Fruit fly (Drosophila melanogaster): Measurements from ENCODE around the gene CG9922.

The CG9922 gene

DNA sequence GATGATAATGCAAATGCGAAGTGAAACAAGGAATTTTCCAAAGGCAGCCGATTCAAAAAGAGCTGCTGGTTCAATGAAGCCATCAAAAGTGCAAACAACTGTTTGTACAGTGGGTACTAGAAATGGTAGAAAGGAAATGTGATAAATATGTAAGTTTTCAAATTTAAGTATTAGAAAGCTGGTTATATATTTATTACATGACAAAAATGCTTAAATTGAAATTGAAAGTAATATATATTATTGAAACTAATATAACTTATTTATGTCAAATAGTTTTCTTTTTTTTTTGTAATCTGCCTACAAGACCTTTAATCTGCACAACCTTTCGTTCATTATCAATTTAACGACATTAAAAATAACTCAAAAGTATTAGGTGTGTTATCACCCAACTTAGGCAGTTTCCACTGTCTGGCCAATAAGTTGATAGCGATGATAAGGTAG, 12.5 kb upstream of the CG9922 start (continued):
- TF ChIP-seq CG10267 (tag; optimal IDR thresholded peaks at IDR 0.05), result peak; percentile 1
- TF ChIP-seq CG34376 (GFP tag; optimal IDR thresholded peaks at IDR 0.05), result no peak
- no peak for TF ChIP-seq psq (GFP tag; optimal IDR thresholded peaks at IDR 0.05)
- TF ChIP-seq CG8359 (GFP tag; optimal IDR thresholded peaks at IDR 0.05; ENCODE audit: borderline replicate concordance), result no peak
- TF ChIP-seq Ets97D (GFP tag; optimal IDR thresholded peaks at IDR 0.05), result no peak
- TF ChIP-seq Trl (optimal IDR thresholded peaks at IDR 0.05), result no peak
- TF ChIP-seq Trl (GFP tag; optimal IDR thresholded peaks at IDR 0.05), result no peak
- no peak for TF ChIP-seq chm (GFP tag; IDR thresholded peaks at IDR 0.05)
- peak; percentile 59 for TF ChIP-seq gem (tag; optimal IDR thresholded peaks at IDR 0.05)
- TF ChIP-seq cwo (GFP tag; optimal IDR thresholded peaks at IDR 0.05), result peak; percentile 17
- TF ChIP-seq GATAe (GFP tag; conservative IDR thresholded peaks at IDR 0.05), result 0 out of 2 replicates have a peak, but pooled peaks have one; percentile 25
- no peak for TF ChIP-seq HmgZ (tag; optimal IDR thresholded peaks at IDR 0.05)
- no peak for TF ChIP-seq MTF-1 (GFP tag; optimal IDR thresholded peaks at IDR 0.05; ENCODE audit: borderline replicate concordance)
- no peak for TF ChIP-seq otp (GFP tag; IDR thresholded peaks at IDR 0.05)
- TF ChIP-seq CG10565 (GFP tag; optimal IDR thresholded peaks at IDR 0.05), result no peak
- no peak for TF ChIP-seq CG6689 (GFP tag; IDR thresholded peaks at IDR 0.05)
- TF ChIP-seq CG2120 (GFP tag; optimal IDR thresholded peaks at IDR 0.05), result peak; percentile 20
- TF ChIP-seq Atf-2 (GFP tag; optimal IDR thresholded peaks at IDR 0.05), result no peak
- TF ChIP-seq CG4707 (GFP tag; optimal IDR thresholded peaks at IDR 0.05), result no peak
- no peak for TF ChIP-seq CG12104 (GFP tag; optimal IDR thresholded peaks at IDR 0.05)
- no peak for TF ChIP-seq CG17359 (tag; optimal IDR thresholded peaks at IDR 0.05)
- TF ChIP-seq CG17802 (tag; optimal IDR thresholded peaks at IDR 0.05), result no peak
- TF ChIP-seq CG1647 (GFP tag; optimal IDR thresholded peaks at IDR 0.05), result no peak
- no peak for TF ChIP-seq CG6765 (GFP tag; optimal IDR thresholded peaks at IDR 0.05)
- TF ChIP-seq E2f1 (GFP tag; IDR thresholded peaks at IDR 0.05), result no peak
- TF ChIP-seq ci (GFP tag; IDR thresholded peaks at IDR 0.05), result no peak
- no peak for TF ChIP-seq Camta (GFP tag; optimal IDR thresholded peaks at IDR 0.05)
- TF ChIP-seq dm (GFP tag; optimal IDR thresholded peaks at IDR 0.05), result no peak
- TF ChIP-seq slou (GFP tag; optimal IDR thresholded peaks at IDR 0.05), result no peak
- peak; percentile 12 for TF ChIP-seq BtbVII (GFP tag; optimal IDR thresholded peaks at IDR 0.05)
- TF ChIP-seq bowl (GFP tag; IDR thresholded peaks at IDR 0.05), result no peak
- no peak for TF ChIP-seq CG7372 (GFP tag; IDR thresholded peaks at IDR 0.05)
- TF ChIP-seq Doc2 (GFP tag; IDR thresholded peaks at IDR 0.05), result no peak
- TF ChIP-seq CG30431 (GFP tag; optimal IDR thresholded peaks at IDR 0.05), result no peak
- peak; percentile 1 for TF ChIP-seq Nf-YC (tag; optimal IDR thresholded peaks at IDR 0.05)
- TF ChIP-seq CG10462 (GFP tag; optimal IDR thresholded peaks at IDR 0.05), result no peak
- no peak for TF ChIP-seq CG14965 (GFP tag; optimal IDR thresholded peaks at IDR 0.05; ENCODE audit: borderline replicate concordance)
- TF ChIP-seq Nf-YB (GFP tag; optimal IDR thresholded peaks at IDR 0.05), result no peak
- no peak for TF ChIP-seq Hey (tag; optimal IDR thresholded peaks at IDR 0.05)
- TF ChIP-seq kah (GFP tag; optimal IDR thresholded peaks at IDR 0.05), result no peak
- no peak for TF ChIP-seq pnt (GFP tag; optimal IDR thresholded peaks at IDR 0.05)
- no peak for TF ChIP-seq lola (GFP tag; optimal IDR thresholded peaks at IDR 0.05)
- TF ChIP-seq CG8765 (GFP tag; IDR thresholded peaks at IDR 0.05), result no peak
- no peak for TF ChIP-seq C15 (GFP tag; IDR thresholded peaks at IDR 0.05)
- TF ChIP-seq Xbp1 (GFP tag; optimal IDR thresholded peaks at IDR 0.05), result no peak
- no peak for TF ChIP-seq CG14667 (GFP tag; IDR thresholded peaks at IDR 0.05)
- no peak for TF ChIP-seq CG3065 (GFP tag; optimal IDR thresholded peaks at IDR 0.05)
- no peak for TF ChIP-seq Lpt (GFP tag; optimal IDR thresholded peaks at IDR 0.05)
- no peak for TF ChIP-seq CG4820 (GFP tag; optimal IDR thresholded peaks at IDR 0.05)
- TF ChIP-seq CG3995 (GFP tag; optimal IDR thresholded peaks at IDR 0.05), result no peak
- TF ChIP-seq CG9609 (GFP tag; optimal IDR thresholded peaks at IDR 0.05), result no peak
- no peak for TF ChIP-seq wdn (GFP tag; IDR thresholded peaks at IDR 0.05)
- no peak for TF ChIP-seq ewg (GFP tag; optimal IDR thresholded peaks at IDR 0.05)
